Worm (Caenorhabditis elegans) whole organism, late embryonic: ENCODE measurements around the gene F26D10.13.

Experiments used
- C08G9.2 ChIP-seq: sonication (generic microtip); optimal IDR thresholded peaks from 2 replicates; lab custom pipeline; 2016; ENCODE audit warnings: mild to moderate bottlenecking, missing genetic modification characterization, moderate library complexity, missing compliant biosample characterization
- C38D4.7 ChIP-seq: fragments of 200-800 bp; sonication (Bioruptor generic); optimal IDR thresholded peaks from 2 replicates; lab custom pipeline; 2018; ENCODE audit warnings: mild to moderate bottlenecking, missing genetic modification characterization, moderate library complexity, missing compliant biosample characterization
- K09A11.1 ChIP-seq: sonication (generic microtip); optimal IDR thresholded peaks from 2 replicates; lab custom pipeline; 2017; ENCODE audit warnings: antibody characterized with exemption, mild to moderate bottlenecking, missing genetic modification characterization, missing compliant biosample characterization; ENCODE audit not compliant: insufficient read depth
- T23F11.4 ChIP-seq: fragments of 200-800 bp; sonication (Bioruptor generic); optimal IDR thresholded peaks from 2 replicates; lab custom pipeline; 2018; ENCODE audit warnings: mild to moderate bottlenecking, missing genetic modification characterization, missing compliant biosample characterization
- ahr-1 ChIP-seq: sonication (generic microtip); optimal IDR thresholded peaks from 2 replicates; lab custom pipeline; 2016; ENCODE audit warnings: missing genetic modification characterization, missing compliant biosample characterization
- ama-1 ChIP-seq: fragments of 150-350 bp; optimal IDR thresholded peaks from 2 replicates; lab custom pipeline; 2014
- ceh-14 ChIP-seq: sonication (generic microtip); optimal IDR thresholded peaks from 2 replicates; lab custom pipeline; 2016; ENCODE audit warnings: missing genotype, missing genetic modification characterization, missing compliant biosample characterization
- ceh-18 ChIP-seq: sonication (generic microtip); optimal IDR thresholded peaks from 2 replicates; lab custom pipeline; 2016; ENCODE audit warnings: missing genetic modification characterization, missing compliant biosample characterization
- ceh-19 ChIP-seq: fragments of 200-800 bp; sonication (Bioruptor generic); optimal IDR thresholded peaks from 2 replicates; lab custom pipeline; 2018; ENCODE audit warnings: mild to moderate bottlenecking, missing genetic modification characterization, missing compliant biosample characterization
- ceh-2 ChIP-seq: sonication (generic microtip); optimal IDR thresholded peaks from 2 replicates; lab custom pipeline; 2016; ENCODE audit warnings: missing genotype, missing genetic modification characterization, missing compliant biosample characterization
- ceh-24 ChIP-seq: sonication (generic microtip); optimal IDR thresholded peaks from 2 replicates; lab custom pipeline; 2016; ENCODE audit warnings: mild to moderate bottlenecking, missing genetic modification characterization, missing compliant biosample characterization
- ceh-31 ChIP-seq: sonication (generic microtip); optimal IDR thresholded peaks from 2 replicates; lab custom pipeline; 2016; ENCODE audit warnings: missing genetic modification characterization, missing compliant biosample characterization
- ceh-45 ChIP-seq: fragments of 200-800 bp; sonication (Bioruptor generic); IDR thresholded peaks from 2 replicates; pipeline ENCODE4 v1.3.6; 2022; ENCODE audit warnings: missing genetic modification reagents, missing genetic modification characterization, missing compliant biosample characterization
- ceh-48 ChIP-seq: sonication (generic microtip); optimal IDR thresholded peaks from 2 replicates; lab custom pipeline; 2016; ENCODE audit warnings: missing genetic modification characterization, inconsistent platforms, missing compliant biosample characterization
- ceh-9 ChIP-seq: sonication (generic microtip); optimal IDR thresholded peaks from 2 replicates; lab custom pipeline; 2016; ENCODE audit warnings: mild to moderate bottlenecking, missing genetic modification characterization, inconsistent platforms, missing compliant biosample characterization
- che-1 ChIP-seq: sonication (generic microtip); optimal IDR thresholded peaks from 2 replicates; lab custom pipeline; 2016; ENCODE audit warnings: mild to moderate bottlenecking, missing genetic modification characterization, missing compliant biosample characterization
- dmd-4 ChIP-seq: sonication (generic microtip); optimal IDR thresholded peaks from 2 replicates; lab custom pipeline; 2016; ENCODE audit warnings: borderline replicate concordance, missing genetic modification characterization, missing compliant biosample characterization
- elt-2 ChIP-seq: sonication (generic microtip); optimal IDR thresholded peaks from 2 replicates; lab custom pipeline; 2016; ENCODE audit warnings: missing genetic modification reagents, missing genetic modification characterization, missing compliant biosample characterization
- ets-4 ChIP-seq: sonication (generic microtip); optimal IDR thresholded peaks from 2 replicates; lab custom pipeline; 2016; ENCODE audit warnings: missing genetic modification characterization, missing compliant biosample characterization
- fax-1 ChIP-seq: sonication (generic microtip); optimal IDR thresholded peaks from 2 replicates; lab custom pipeline; 2016; ENCODE audit warnings: missing genotype, missing genetic modification characterization, missing compliant biosample characterization
- fkh-10 ChIP-seq: fragments of 150-350 bp; optimal IDR thresholded peaks from 2 replicates; lab custom pipeline; 2014; ENCODE audit warnings: missing biosample characterization, missing genetic modification reagents, missing genetic modification characterization
- gmeb-2 ChIP-seq: sonication (generic microtip); optimal IDR thresholded peaks from 2 replicates; lab custom pipeline; 2016; ENCODE audit warnings: missing genetic modification characterization, inconsistent platforms, missing compliant biosample characterization
- hlh-15 ChIP-seq: sonication (generic microtip); optimal IDR thresholded peaks from 2 replicates; lab custom pipeline; 2016; ENCODE audit warnings: missing genetic modification characterization, missing compliant biosample characterization
- hlh-8 ChIP-seq: sonication (generic microtip); optimal IDR thresholded peaks from 2 replicates; lab custom pipeline; 2016; ENCODE audit warnings: missing genotype, missing genetic modification characterization, missing compliant biosample characterization
- lim-6 ChIP-seq: sonication (generic microtip); optimal IDR thresholded peaks from 2 replicates; lab custom pipeline; 2016; ENCODE audit warnings: missing genetic modification characterization, missing compliant biosample characterization
- lin-11 ChIP-seq: fragments of 200-800 bp; sonication (Bioruptor generic); optimal IDR thresholded peaks from 2 replicates; lab custom pipeline; 2018; ENCODE audit warnings: mild to moderate bottlenecking, missing genetic modification characterization, missing compliant biosample characterization
- mec-3 ChIP-seq: sonication (generic microtip); optimal IDR thresholded peaks from 2 replicates; lab custom pipeline; 2016; ENCODE audit warnings: borderline replicate concordance, missing genetic modification characterization, missing compliant biosample characterization
- nfya-1 ChIP-seq: sonication (generic microtip); optimal IDR thresholded peaks from 2 replicates; lab custom pipeline; 2017; ENCODE audit warnings: missing genetic modification characterization, mild to moderate bottlenecking, missing compliant biosample characterization, antibody characterized with exemption, moderate library complexity
- nhr-11 ChIP-seq: fragments of 150-350 bp; optimal IDR thresholded peaks from 2 replicates; lab custom pipeline; 2014; ENCODE audit warnings: missing biosample characterization, missing genetic modification characterization
- nhr-232 ChIP-seq: sonication (generic microtip); optimal IDR thresholded peaks from 2 replicates; lab custom pipeline; 2016; ENCODE audit warnings: missing genetic modification characterization, missing compliant biosample characterization
- npax-4 ChIP-seq: sonication (generic microtip); optimal IDR thresholded peaks from 2 replicates; lab custom pipeline; 2016; ENCODE audit warnings: missing genetic modification characterization, missing compliant biosample characterization
- pag-3 ChIP-seq: sonication (generic microtip); optimal IDR thresholded peaks from 2 replicates; lab custom pipeline; 2016; ENCODE audit warnings: missing compliant biosample characterization, missing genetic modification characterization, borderline replicate concordance
- pqm-1 ChIP-seq: sonication (generic microtip); optimal IDR thresholded peaks from 2 replicates; lab custom pipeline; 2016; ENCODE audit warnings: missing genetic modification characterization, missing compliant biosample characterization
- pros-1 ChIP-seq: fragments of 150-350 bp; optimal IDR thresholded peaks from 2 replicates; lab custom pipeline; 2014; ENCODE audit warnings: missing biosample characterization, missing genetic modification reagents, missing genetic modification characterization
- ref-2 ChIP-seq: sonication (generic microtip); optimal IDR thresholded peaks from 2 replicates; lab custom pipeline; 2016; ENCODE audit warnings: missing genetic modification characterization, missing compliant biosample characterization
- sox-2 ChIP-seq: fragments of 200-800 bp; sonication (Bioruptor generic); IDR thresholded peaks from 2 replicates; pipeline ENCODE4 v1.3.6; 2022; ENCODE audit warnings: missing genetic modification reagents, missing genetic modification characterization, missing compliant biosample characterization
- sox-4 ChIP-seq: sonication (generic microtip); optimal IDR thresholded peaks from 2 replicates; lab custom pipeline; 2017; ENCODE audit warnings: mild to moderate bottlenecking, missing genetic modification characterization, inconsistent platforms, missing compliant biosample characterization
- syd-9 ChIP-seq: sonication (generic microtip); optimal IDR thresholded peaks from 2 replicates; lab custom pipeline; 2016; ENCODE audit warnings: mild to moderate bottlenecking, missing genetic modification characterization, moderate library complexity, missing compliant biosample characterization
- tbx-7 ChIP-seq: sonication (generic microtip); optimal IDR thresholded peaks from 2 replicates; lab custom pipeline; 2016; ENCODE audit warnings: missing genotype, missing genetic modification characterization, missing compliant biosample characterization
- unc-42 ChIP-seq: sonication (generic microtip); optimal IDR thresholded peaks from 2 replicates; lab custom pipeline; 2016; ENCODE audit warnings: missing genotype, missing genetic modification characterization, missing compliant biosample characterization
- ztf-16 ChIP-seq: sonication (generic microtip); optimal IDR thresholded peaks from 2 replicates; lab custom pipeline; 2017; ENCODE audit warnings: missing genetic modification characterization, missing compliant biosample characterization

F26D10.13 gene

DNA sequence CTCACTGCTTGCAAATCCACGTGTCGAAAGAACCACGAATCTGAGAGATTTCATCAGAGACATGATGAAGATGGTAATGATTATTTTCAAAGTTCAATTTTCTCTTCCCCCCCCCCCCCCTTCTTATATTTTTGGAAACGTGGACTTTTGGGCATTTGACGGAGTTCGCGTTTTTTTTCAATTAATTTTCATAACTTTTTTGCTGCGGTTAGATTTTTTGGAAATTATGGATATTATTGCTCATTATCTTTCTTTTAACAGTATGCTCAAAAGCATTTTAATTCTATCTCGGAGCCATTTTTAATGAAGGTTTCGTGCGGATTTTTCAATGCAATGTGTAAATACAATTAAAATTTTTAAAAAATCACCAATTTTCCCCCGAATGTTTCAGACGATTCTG lies 5.3 kb downstream of the F26D10.13 start, which contains the start of gene phyh-1:
phyh-1 (minus strand) TSS at position 101 of the 400 bp plus-strand sequence.
- no peak for TF ChIP-seq hlh-8
- no peak for TF ChIP-seq sox-2
- no peak for TF ChIP-seq lim-6 (tag; lab: Kevin White, UChicago)
- TF ChIP-seq pag-3 (tag; lab: Kevin White, UChicago) = no peak
- no peak for TF ChIP-seq pros-1 (tag; lab: Kevin White, UChicago)
- no peak for TF ChIP-seq pqm-1 (tag; lab: Kevin White, UChicago)
- TF ChIP-seq, all 69 proteins: peak for 0

DNA sequence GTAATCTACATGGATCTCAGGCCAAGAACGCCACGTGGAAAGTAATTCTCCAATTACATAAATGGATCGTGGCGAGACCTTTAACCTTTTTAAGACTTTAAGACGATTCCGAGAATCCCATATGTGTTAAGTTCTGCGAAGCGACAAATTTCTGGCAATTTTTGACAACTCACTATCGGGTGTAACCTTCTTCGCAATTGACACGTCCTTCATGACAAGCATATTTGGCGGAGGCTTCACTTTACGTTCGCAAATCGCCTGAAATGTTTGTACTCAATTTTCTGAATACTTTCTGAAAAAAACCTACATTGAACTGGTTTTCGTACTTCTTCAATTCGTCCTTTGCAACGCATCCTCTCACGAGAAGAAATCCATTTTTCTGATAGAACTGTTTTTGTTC lies 5.8 kb downstream of the F26D10.13 start:
- TF ChIP-seq ahr-1 (tag; lab: Kevin White, UChicago) (no peak), ceh-2 (tag; lab: Kevin White, UChicago) (no peak), fkh-10 (no peak), nfya-1 (tag; lab: Kevin White, UChicago) (no peak), unc-42 (no peak), ceh-24 (tag; lab: Kevin White, UChicago) (no peak), fax-1 (tag; lab: Kevin White, UChicago) (no peak), elt-2 (tag; lab: Kevin White, UChicago) (no peak), mec-3 (tag; lab: Kevin White, UChicago) (no peak), ceh-45 (GFP tag; lab: Robert Waterston, UW) (no peak), ets-4 (tag; lab: Kevin White, UChicago) (no peak), ztf-16 (tag; lab: Kevin White, UChicago) (no peak), ref-2 (tag; lab: Kevin White, UChicago) (no peak), pros-1 (tag; lab: Kevin White, UChicago) (no peak), hlh-8 (no peak), pag-3 (tag; lab: Kevin White, UChicago) (no peak), npax-4 (tag; lab: Kevin White, UChicago) (no peak), gmeb-2 (tag; lab: Kevin White, UChicago) (no peak)

DNA sequence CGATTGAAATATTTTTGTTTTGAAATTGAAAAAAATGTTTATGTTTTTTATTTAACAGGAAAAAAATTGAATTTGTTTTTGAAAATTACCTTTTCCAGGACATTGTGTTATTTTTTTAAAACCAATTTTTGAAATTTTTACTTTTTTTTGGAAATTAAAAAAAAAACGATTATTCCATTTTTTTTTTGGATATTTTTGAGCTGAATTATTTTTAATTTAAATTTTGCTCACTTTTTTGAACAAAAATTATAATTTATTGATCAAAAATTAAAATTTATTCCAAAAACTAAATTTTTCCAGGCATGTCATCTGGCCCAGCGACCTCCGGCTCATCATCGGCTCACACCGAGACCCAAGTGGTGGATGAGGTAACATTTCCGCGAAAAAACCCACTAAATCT lies 9.6 kb downstream of the F26D10.13 start, which contains the start of gene gtf-2E1:
gtf-2E1 (plus strand) TSS at position 301 of the 400 bp plus-strand sequence.
- TF ChIP-seq T23F11.4 (GFP tag; lab: Kevin White, UChicago) (no peak), tbx-7 (no peak), ceh-48 (tag; lab: Kevin White, UChicago) (no peak), sox-2 (no peak), ceh-24 (tag; lab: Kevin White, UChicago) (no peak), dmd-4 (no peak), mec-3 (tag; lab: Kevin White, UChicago) (no peak), ceh-18 (tag; lab: Kevin White, UChicago) (no peak), gmeb-2 (tag; lab: Kevin White, UChicago) (no peak), ceh-31 (tag; lab: Kevin White, UChicago) (no peak), ama-1 (lab: Kevin White, UChicago) (no peak), C38D4.7 (no peak)

DNA sequence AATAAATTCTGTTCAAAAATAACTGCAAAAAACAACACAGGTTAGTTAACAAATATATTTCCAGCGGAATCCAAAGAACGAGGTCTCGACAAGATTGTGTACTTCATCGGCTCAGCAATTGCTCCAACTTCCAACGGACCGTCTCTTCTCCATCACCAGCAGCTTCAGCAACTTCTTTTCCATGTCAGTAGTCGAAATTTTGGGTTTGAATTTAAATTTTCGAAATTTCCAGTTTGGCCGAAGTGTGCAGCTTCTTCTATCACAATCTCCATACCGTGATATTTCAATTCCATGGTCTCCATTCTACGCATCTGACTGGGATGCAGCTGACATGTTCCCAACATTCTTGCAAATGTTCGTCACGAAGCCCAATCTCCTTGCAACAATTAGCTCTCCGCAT lies 11.2 kb downstream of the F26D10.13 start:
- no peak for TF ChIP-seq lin-11 (tag; lab: Kevin White, UChicago)
- no peak for TF ChIP-seq sox-2
- TF ChIP-seq K09A11.1 (tag; lab: Kevin White, UChicago) = no peak
- TF ChIP-seq ztf-16 (tag; lab: Kevin White, UChicago) = no peak
- TF ChIP-seq nhr-232 (tag; lab: Kevin White, UChicago) = no peak
- TF ChIP-seq pqm-1 (tag; lab: Kevin White, UChicago) = no peak
- no peak for TF ChIP-seq che-1 (tag; lab: Kevin White, UChicago)
- TF ChIP-seq C38D4.7 = no peak
- no peak for TF ChIP-seq syd-9 (tag; lab: Kevin White, UChicago)
- no peak for TF ChIP-seq ceh-19 (GFP tag; lab: Kevin White, UChicago)
- TF ChIP-seq C08G9.2 (tag; lab: Kevin White, UChicago) = no peak
- TF ChIP-seq ceh-14 (tag; lab: Kevin White, UChicago) = no peak
- no peak for TF ChIP-seq fkh-10
- TF ChIP-seq ref-2 (tag; lab: Kevin White, UChicago) = no peak
- no peak for TF ChIP-seq npax-4 (tag; lab: Kevin White, UChicago)
- no peak for TF ChIP-seq sox-4 (tag; lab: Kevin White, UChicago)
- no peak for TF ChIP-seq nhr-11 (tag; lab: Kevin White, UChicago)
- TF ChIP-seq hlh-15 (tag; lab: Kevin White, UChicago) = no peak
- no peak for TF ChIP-seq lim-6 (tag; lab: Kevin White, UChicago)
- no peak for TF ChIP-seq ceh-9 (tag; lab: Kevin White, UChicago)
